Worm (Caenorhabditis elegans): ENCODE data around the gene cnep-1.

Gene cnep-1

ce11 chrII:7323925-7324324, 13.8 kb downstream of the cnep-1 start, which contains the start of gene F21D12.3:
Gene F21D12.3, minus strand, starts transcription at chrII:7324025.
- TF ChIP-seq alr-1 (tag; optimal IDR thresholded peaks at IDR 0.05) (no peak), unc-55 (GFP tag; optimal IDR thresholded peaks at IDR 0.05) (peak; percentile 44)

- peak; percentile 86 for TF ChIP-seq crh-2 (tag; optimal IDR thresholded peaks at IDR 0.05)
- no peak for TF ChIP-seq nhr-12 (tag; optimal IDR thresholded peaks at IDR 0.05)
- TF ChIP-seq unc-55 (GFP tag; optimal IDR thresholded peaks at IDR 0.05) = peak; percentile 55
- TF ChIP-seq skn-1 (tag; optimal IDR thresholded peaks at IDR 0.05) = no peak
- TF ChIP-seq sma-9 (GFP tag; optimal IDR thresholded peaks at IDR 0.05) = peak; percentile 52
- no peak for TF ChIP-seq sma-9 (tag; optimal IDR thresholded peaks at IDR 0.05)
- no peak for TF ChIP-seq lin-13 (GFP tag; optimal IDR thresholded peaks at IDR 0.05)
- TF ChIP-seq R02D3.7 (tag; optimal IDR thresholded peaks at IDR 0.05) = no peak
- TF ChIP-seq elt-3 (tag; optimal IDR thresholded peaks at IDR 0.05) = no peak
- TF ChIP-seq F13H6.1 (tag; optimal IDR thresholded peaks at IDR 0.05) = peak; percentile 23
- no peak for TF ChIP-seq snpc-4 (tag; optimal IDR thresholded peaks at IDR 0.05)
- TF ChIP-seq C34F6.9 (tag; optimal IDR thresholded peaks at IDR 0.05) = peak; percentile 44
- TF ChIP-seq nhr-237 (tag; optimal IDR thresholded peaks at IDR 0.05) = no peak
- TF ChIP-seq lsy-2 (tag; optimal IDR thresholded peaks at IDR 0.05) = peak in 1 of 2 experiments; percentile 50
- TF ChIP-seq nhr-25 (tag; optimal IDR thresholded peaks at IDR 0.05) = no peak
- TF ChIP-seq dmd-4 (tag; optimal IDR thresholded peaks at IDR 0.05) = no peak
- TF ChIP-seq Y55F3AM.14 (GFP tag; optimal IDR thresholded peaks at IDR 0.05) = no peak
- TF ChIP-seq gmeb-1 (tag; optimal IDR thresholded peaks at IDR 0.05) = no peak
- TF ChIP-seq sem-4 (tag; optimal IDR thresholded peaks at IDR 0.05) = peak; percentile 19
- TF ChIP-seq ztf-1 (GFP tag; conservative IDR thresholded peaks at IDR 0.05) = no peak
- TF ChIP-seq ZK546.5 (tag; optimal IDR thresholded peaks at IDR 0.05) = no peak
- no peak for TF ChIP-seq elt-1 (tag; optimal IDR thresholded peaks at IDR 0.05)
- peak; percentile 25 for TF ChIP-seq nhr-129 (tag; optimal IDR thresholded peaks at IDR 0.05)
- no peak for TF ChIP-seq alr-1 (tag; optimal IDR thresholded peaks at IDR 0.05)
- TF ChIP-seq ama-1 (optimal IDR thresholded peaks at IDR 0.05) = peak; percentile 16
- no peak for TF ChIP-seq ceh-16 (tag; optimal IDR thresholded peaks at IDR 0.05)
- no peak for TF ChIP-seq lin-11 (tag; optimal IDR thresholded peaks at IDR 0.05)
- TF ChIP-seq nhr-23 (tag; optimal IDR thresholded peaks at IDR 0.05) = no peak
- no peak for TF ChIP-seq mab-5 (tag; optimal IDR thresholded peaks at IDR 0.05)
- no peak for TF ChIP-seq sma-3 (GFP tag; optimal IDR thresholded peaks at IDR 0.05)
- no peak for TF ChIP-seq nhr-21 (tag; optimal IDR thresholded peaks at IDR 0.05)
- no peak for TF ChIP-seq peb-1 (tag; optimal IDR thresholded peaks at IDR 0.05)
- TF ChIP-seq zag-1 (tag; optimal IDR thresholded peaks at IDR 0.05) = no peak
- TF ChIP-seq blmp-1 (tag; optimal IDR thresholded peaks at IDR 0.05; ENCODE audit: insufficient read depth) = no peak
- TF ChIP-seq fos-1 (tag; optimal IDR thresholded peaks at IDR 0.05) = peak; percentile 4
- no peak for TF ChIP-seq ceh-82 (tag; optimal IDR thresholded peaks at IDR 0.05)
- TF ChIP-seq ztf-11 (tag; optimal IDR thresholded peaks at IDR 0.05) = no peak
- no peak for TF ChIP-seq nhr-77 (tag; optimal IDR thresholded peaks at IDR 0.05)
Observed at ce11 chrII:7325063-7325480, 14.9 kb downstream of the cnep-1 start.

- no peak for TF ChIP-seq ZK546.5 (tag; optimal IDR thresholded peaks at IDR 0.05)
- no peak for TF ChIP-seq ceh-16 (tag; optimal IDR thresholded peaks at IDR 0.05)
- TF ChIP-seq nhr-6 (tag; optimal IDR thresholded peaks at IDR 0.05) = no peak
- TF ChIP-seq crh-2 (tag; optimal IDR thresholded peaks at IDR 0.05) = no peak
- TF ChIP-seq unc-39 (tag; optimal IDR thresholded peaks at IDR 0.05) = no peak
- no peak for TF ChIP-seq fos-1 (tag; optimal IDR thresholded peaks at IDR 0.05)
- TF ChIP-seq egl-27 (tag; optimal IDR thresholded peaks at IDR 0.05) = no peak
- TF ChIP-seq sem-4 (tag; optimal IDR thresholded peaks at IDR 0.05) = no peak
- TF ChIP-seq mab-5 (tag; optimal IDR thresholded peaks at IDR 0.05) = no peak
- no peak for TF ChIP-seq nhr-129 (tag; optimal IDR thresholded peaks at IDR 0.05)
- TF ChIP-seq F13H6.1 (tag; optimal IDR thresholded peaks at IDR 0.05) = no peak
- TF ChIP-seq Y55F3AM.14 (GFP tag; optimal IDR thresholded peaks at IDR 0.05) = no peak
- no peak for TF ChIP-seq sma-9 (GFP tag; optimal IDR thresholded peaks at IDR 0.05)
- TF ChIP-seq sma-9 (tag; optimal IDR thresholded peaks at IDR 0.05) = no peak
- no peak for TF ChIP-seq nhr-12 (tag; optimal IDR thresholded peaks at IDR 0.05)
- TF ChIP-seq nhr-77 (tag; optimal IDR thresholded peaks at IDR 0.05) = no peak
- TF ChIP-seq zag-1 (tag; optimal IDR thresholded peaks at IDR 0.05) = no peak
- no peak for TF ChIP-seq gmeb-1 (tag; optimal IDR thresholded peaks at IDR 0.05)
- TF ChIP-seq unc-62 (GFP tag; optimal IDR thresholded peaks at IDR 0.05) = no peak
- no peak for TF ChIP-seq unc-55 (GFP tag; optimal IDR thresholded peaks at IDR 0.05)
Observed at ce11 chrII:7326199-7326598, 16.1 kb downstream of the cnep-1 start.
